Fruit fly (Drosophila melanogaster) whole organism, embryonic: Measurements from ENCODE around the gene CG32483.

Experiments
- B-H2 ChIP-seq: fragments of 200-800 bp; sonication (Bioruptor generic); optimal IDR thresholded peaks from 2 replicates; lab custom pipeline; 2018; ENCODE audit warnings: missing biosample characterization, mild to moderate bottlenecking, missing genetic modification characterization
- CG10959 ChIP-seq: fragments of 200-800 bp; sonication (Bioruptor generic); IDR thresholded peaks from 2 replicates; pipeline ENCODE4 v1.3.6; 2022; ENCODE audit warnings: missing biosample characterization, missing genetic modification characterization
- CG13123 ChIP-seq: fragments of 200-800 bp; sonication (Bioruptor generic); optimal IDR thresholded peaks from 2 replicates; lab custom pipeline; 2016; ENCODE audit warnings: missing biosample characterization, missing genetic modification characterization
- CG14050 ChIP-seq: fragments of 200-800 bp; sonication (Bioruptor generic); IDR thresholded peaks from 3 replicates; pipeline ENCODE4 v1.3.6; 2022; ENCODE audit warnings: missing biosample characterization, missing genetic modification characterization
- CG14710 ChIP-seq: fragments of 200-800 bp; sonication (Bioruptor generic); optimal IDR thresholded peaks from 3 replicates; lab custom pipeline; 2019; ENCODE audit warnings: missing biosample characterization, mild to moderate bottlenecking, missing genetic modification characterization, moderate library complexity
- CG14965 ChIP-seq: fragments of 200-800 bp; sonication (Bioruptor generic); optimal IDR thresholded peaks from 2 replicates; lab custom pipeline; 2016; ENCODE audit warnings: missing biosample characterization, missing genetic modification characterization, borderline replicate concordance
- CG1603 ChIP-seq: fragments of 200-800 bp; sonication (Bioruptor generic); optimal IDR thresholded peaks from 2 replicates; lab custom pipeline; 2019; ENCODE audit warnings: missing biosample characterization, mild to moderate bottlenecking, missing genetic modification characterization, moderate library complexity
- CG1647 ChIP-seq: fragments of 200-800 bp; sonication (Bioruptor generic); optimal IDR thresholded peaks from 3 replicates; lab custom pipeline; 2016; ENCODE audit warnings: missing biosample characterization, missing genetic modification characterization
- CG18476 ChIP-seq: fragments of 200-800 bp; sonication (Bioruptor generic); optimal IDR thresholded peaks from 2 replicates; lab custom pipeline; 2016; ENCODE audit warnings: missing biosample characterization, mild to moderate bottlenecking, missing genetic modification characterization
- CG18599 ChIP-seq: fragments of 200-800 bp; sonication (Bioruptor generic); optimal IDR thresholded peaks from 3 replicates; lab custom pipeline; 2017; ENCODE audit warnings: missing biosample characterization, missing genetic modification characterization, mild to moderate bottlenecking, moderate library complexity, missing genetic modification reagents
- CG30403 ChIP-seq: fragments of 200-800 bp; sonication (Bioruptor generic); optimal IDR thresholded peaks from 3 replicates; lab custom pipeline; 2016; ENCODE audit warnings: missing biosample characterization, missing genetic modification characterization
- CG3065 ChIP-seq: fragments of 200-800 bp; sonication (Bioruptor generic); optimal IDR thresholded peaks from 2 replicates; lab custom pipeline; 2016; ENCODE audit warnings: missing biosample characterization, missing genetic modification characterization
- CG31224 ChIP-seq: fragments of 200-800 bp; sonication (Bioruptor generic); IDR thresholded peaks from 2 replicates; pipeline ENCODE4 v1.3.6; 2022; ENCODE audit warnings: missing biosample characterization, missing genetic modification characterization
- CG33557 ChIP-seq: fragments of 200-800 bp; sonication (Bioruptor generic); optimal IDR thresholded peaks from 2 replicates; lab custom pipeline; 2019; ENCODE audit warnings: missing biosample characterization, mild to moderate bottlenecking, missing genetic modification characterization, moderate library complexity
- CG34376 ChIP-seq: fragments of 200-800 bp; sonication (Bioruptor generic); optimal IDR thresholded peaks from 2 replicates; lab custom pipeline; 2018; ENCODE audit warnings: missing biosample characterization, mild to moderate bottlenecking, missing genetic modification characterization
- CG3838 ChIP-seq: fragments of 200-800 bp; sonication (Bioruptor generic); optimal IDR thresholded peaks from 3 replicates; lab custom pipeline; 2016; ENCODE audit warnings: missing biosample characterization, missing genetic modification characterization
- CG42726 ChIP-seq: fragments of 200-800 bp; sonication (Bioruptor generic); IDR thresholded peaks from 2 replicates; pipeline ENCODE4 v1.3.6; 2022; ENCODE audit warnings: missing biosample characterization, missing genetic modification characterization; ENCODE audit not compliant: partially characterized antibody
- CG43689 ChIP-seq: fragments of 200-800 bp; sonication (Bioruptor generic); IDR thresholded peaks from 2 replicates; pipeline ENCODE4 v1.3.6; 2022; ENCODE audit warnings: missing biosample characterization, missing genetic modification characterization
- CG6683 ChIP-seq: fragments of 200-800 bp; sonication (Bioruptor generic); optimal IDR thresholded peaks from 2 replicates; lab custom pipeline; 2017; ENCODE audit warnings: missing biosample characterization, mild to moderate bottlenecking, missing genetic modification characterization, missing genetic modification reagents
- CG9609 ChIP-seq: fragments of 200-800 bp; sonication (Bioruptor generic); optimal IDR thresholded peaks from 3 replicates; lab custom pipeline; 2016; ENCODE audit warnings: missing biosample characterization, missing genetic modification characterization
- CrebB ChIP-seq: fragments of 200-800 bp; sonication (Bioruptor generic); optimal IDR thresholded peaks from 3 replicates; lab custom pipeline; 2018; ENCODE audit warnings: missing biosample characterization, mild to moderate bottlenecking, missing genetic modification characterization
- Deaf1 ChIP-seq: fragments of 200-800 bp; optimal IDR thresholded peaks from 3 replicates; lab custom pipeline; 2019; ENCODE audit warnings: missing biosample characterization, mild to moderate bottlenecking, missing genetic modification characterization, moderate library complexity
- Dip3 ChIP-seq: fragments of 200-800 bp; sonication (Bioruptor generic); optimal IDR thresholded peaks from 3 replicates; lab custom pipeline; 2016; ENCODE audit warnings: missing biosample characterization, missing genetic modification characterization
- Dll ChIP-seq: fragments of 200-800 bp; sonication (Bioruptor generic); IDR thresholded peaks from 4 replicates; pipeline ENCODE4 v1.3.6; 2022; ENCODE audit warnings: missing biosample characterization, missing genetic modification characterization; ENCODE audit not compliant: partially characterized antibody
- GATAe ChIP-seq: fragments of 200-800 bp; sonication (Bioruptor generic); conservative IDR thresholded peaks from 2 replicates; pipeline ENCODE4 v1.3.6; 2022; ENCODE audit warnings: missing biosample characterization, missing genetic modification characterization
- Hr78 ChIP-seq, 2 experiments: fragments of 200-800 bp in 1 of 2; fragments of >200 bp in 1 of 2; sonication (Bioruptor generic) in 1 of 2; optimal IDR thresholded peaks; 2 replicates each; lab custom pipeline; 2017 to 2019; ENCODE audit warnings: missing biosample characterization in 2 of 2, missing genetic modification characterization in 2 of 2, mild to moderate bottlenecking in 1 of 2, moderate library complexity in 1 of 2
- Lim3 ChIP-seq: fragments of 200-800 bp; sonication (Bioruptor generic); IDR thresholded peaks from 2 replicates; pipeline ENCODE4 v1.3.6; 2022; ENCODE audit warnings: missing biosample characterization, missing genetic modification characterization
- MESR4 ChIP-seq: fragments of 200-800 bp; sonication (Bioruptor generic); optimal IDR thresholded peaks from 2 replicates; lab custom pipeline; 2018; ENCODE audit warnings: missing biosample characterization, mild to moderate bottlenecking, missing genetic modification characterization, moderate library complexity
- Mad ChIP-seq: fragments of 200-800 bp; sonication (Bioruptor generic); optimal IDR thresholded peaks from 2 replicates; lab custom pipeline; 2016; ENCODE audit warnings: missing biosample characterization, missing genetic modification characterization
- Myb ChIP-seq: fragments of 200-800 bp; sonication (Bioruptor generic); optimal IDR thresholded peaks from 2 replicates; lab custom pipeline; 2016; ENCODE audit warnings: missing biosample characterization, missing genetic modification characterization
- NFAT ChIP-seq: fragments of 200-800 bp; sonication (Bioruptor generic); IDR thresholded peaks from 2 replicates; pipeline ENCODE4 v1.3.6; 2022; ENCODE audit warnings: missing biosample characterization, missing genetic modification characterization
- Nf-YC ChIP-seq: fragments of 200-800 bp; optimal IDR thresholded peaks from 3 replicates; lab custom pipeline; 2019; ENCODE audit warnings: missing biosample characterization, mild to moderate bottlenecking, missing genetic modification characterization, moderate library complexity
- NfI ChIP-seq: fragments of 200-800 bp; sonication (Bioruptor generic); optimal IDR thresholded peaks from 3 replicates; lab custom pipeline; 2018; ENCODE audit warnings: missing biosample characterization, mild to moderate bottlenecking, missing genetic modification characterization, moderate library complexity
- Sry-β ChIP-seq: fragments of 200-800 bp; sonication (Bioruptor generic); optimal IDR thresholded peaks from 2 replicates; lab custom pipeline; 2018; ENCODE audit warnings: missing biosample characterization, mild to moderate bottlenecking, missing genetic modification characterization, moderate library complexity
- Xbp1 ChIP-seq: fragments of 200-800 bp; sonication (Bioruptor generic); optimal IDR thresholded peaks from 3 replicates; lab custom pipeline; 2016; ENCODE audit warnings: missing biosample characterization, mild to moderate bottlenecking, missing genetic modification characterization
- az2 ChIP-seq: fragments of 200-800 bp; sonication (Bioruptor generic); optimal IDR thresholded peaks from 3 replicates; lab custom pipeline; 2016; ENCODE audit warnings: missing biosample characterization, missing genetic modification characterization
- cas ChIP-seq: fragments of 200-800 bp; sonication (Bioruptor generic); IDR thresholded peaks from 2 replicates; pipeline ENCODE4 v1.3.6; 2022; ENCODE audit warnings: missing biosample characterization, missing genetic modification characterization
- fd64A ChIP-seq: fragments of 200-800 bp; sonication (Bioruptor generic); optimal IDR thresholded peaks from 3 replicates; lab custom pipeline; 2018; ENCODE audit warnings: missing biosample characterization, mild to moderate bottlenecking, missing genetic modification characterization
- fd96Cb ChIP-seq: fragments of 200-800 bp; sonication (Bioruptor generic); optimal IDR thresholded peaks from 2 replicates; lab custom pipeline; 2018; ENCODE audit warnings: missing biosample characterization, mild to moderate bottlenecking, missing genetic modification characterization, moderate library complexity
- ftz-f1 ChIP-seq: fragments of 200-800 bp; sonication (Bioruptor generic); optimal IDR thresholded peaks from 2 replicates; lab custom pipeline; 2016; ENCODE audit warnings: missing biosample characterization, missing genetic modification characterization
- ham ChIP-seq: fragments of 200-800 bp; sonication (Bioruptor generic); IDR thresholded peaks from 2 replicates; pipeline ENCODE4 v1.3.6; 2022; ENCODE audit warnings: missing biosample characterization, missing genetic modification characterization
- hbn ChIP-seq: fragments of 200-800 bp; sonication (Bioruptor generic); IDR thresholded peaks from 2 replicates; pipeline ENCODE4 v1.3.6; 2022; ENCODE audit warnings: missing biosample characterization, missing genetic modification characterization; ENCODE audit not compliant: partially characterized antibody
- kni ChIP-seq: fragments of 200-800 bp; sonication (Bioruptor generic); optimal IDR thresholded peaks from 3 replicates; lab custom pipeline; 2017; ENCODE audit warnings: mild to moderate bottlenecking, missing biosample characterization, missing genetic modification reagents, missing genetic modification characterization
- lbe ChIP-seq: fragments of 200-800 bp; sonication (Bioruptor generic); optimal IDR thresholded peaks from 2 replicates; lab custom pipeline; 2016; ENCODE audit warnings: missing biosample characterization, mild to moderate bottlenecking, missing genetic modification characterization
- oc ChIP-seq: fragments of 200-800 bp; sonication (Bioruptor generic); optimal IDR thresholded peaks from 2 replicates; lab custom pipeline; 2018; ENCODE audit warnings: missing biosample characterization, mild to moderate bottlenecking, missing genetic modification characterization, moderate library complexity
- pb ChIP-seq: fragments of 200-800 bp; sonication (Bioruptor generic); optimal IDR thresholded peaks from 3 replicates; lab custom pipeline; 2016; ENCODE audit warnings: missing biosample characterization, missing genetic modification characterization
- pnt ChIP-seq: fragments of 200-800 bp; sonication (Bioruptor generic); optimal IDR thresholded peaks from 3 replicates; lab custom pipeline; 2016; ENCODE audit warnings: missing biosample characterization, missing genetic modification characterization
- ssp ChIP-seq: fragments of 200-800 bp; sonication (Bioruptor generic); IDR thresholded peaks from 2 replicates; pipeline ENCODE4 v1.3.6; 2022; ENCODE audit warnings: missing biosample characterization, missing genetic modification characterization
- zen ChIP-seq: fragments of 200-800 bp; sonication (Bioruptor generic); optimal IDR thresholded peaks from 3 replicates; lab custom pipeline; 2018; ENCODE audit warnings: missing biosample characterization, mild to moderate bottlenecking, missing genetic modification characterization, moderate library complexity

CG32483 gene

DNA sequence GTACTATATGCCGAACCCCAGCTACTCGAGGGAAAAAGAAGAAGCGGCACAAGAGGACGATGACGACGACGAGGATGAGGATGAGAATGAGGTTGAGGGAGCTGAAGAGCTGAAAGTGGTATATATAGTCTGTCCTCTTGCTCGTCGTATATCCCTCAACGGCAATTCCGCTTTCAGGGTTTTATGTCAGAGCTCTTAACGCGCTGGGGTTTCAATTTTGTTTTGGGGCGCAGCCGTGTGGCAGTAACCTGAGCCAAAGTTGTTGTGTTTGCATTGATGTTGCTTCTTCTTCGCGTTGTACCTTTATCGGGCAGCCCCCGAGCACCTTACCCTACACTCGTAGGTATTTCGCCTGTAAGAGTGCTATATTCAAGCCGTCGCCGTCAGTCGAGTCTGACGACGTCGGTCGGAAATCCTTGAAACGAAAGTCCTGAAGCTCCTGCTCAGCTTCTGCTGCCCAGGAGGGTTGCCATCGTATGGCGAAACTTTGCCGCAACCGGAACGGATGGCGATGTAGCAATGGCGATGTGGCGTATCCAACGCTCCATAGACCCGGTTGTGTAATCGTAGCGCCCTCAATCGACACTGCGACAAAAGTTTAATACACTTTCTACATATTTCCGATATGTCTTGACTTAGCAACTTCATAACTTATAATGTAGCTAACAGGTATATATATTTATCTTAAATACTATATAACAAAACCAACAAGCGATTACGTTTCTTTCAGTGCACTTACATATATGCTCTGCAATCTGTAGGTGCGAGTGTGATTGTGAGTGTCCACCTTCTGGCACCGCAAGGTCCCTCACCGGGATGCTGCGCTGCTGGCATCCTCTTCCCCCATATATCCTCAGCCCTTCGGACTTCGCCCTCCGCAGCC lies 15.0 kb upstream of the CG32483 start (continued):
- TF ChIP-seq CG14710 (tag; lab: Kevin White, UChicago) (peak; percentile 15), Dll (GFP tag; lab: Robert Waterston, UW) (no peak), CrebB (tag; lab: Kevin White, UChicago) (no peak), pnt (GFP tag; lab: Kevin White, UChicago) (no peak), CG18599 (GFP tag; lab: Kevin White, UChicago) (peak; percentile 63), CG43689 (GFP tag; lab: Robert Waterston, UW) (no peak), CG13123 (GFP tag; lab: Kevin White, UChicago) (no peak), kni (GFP tag; lab: Kevin White, UChicago) (no peak), oc (tag; lab: Kevin White, UChicago) (no peak), pb (no peak), CG34376 (no peak), CG30403 (GFP tag; lab: Kevin White, UChicago) (no peak), GATAe (GFP tag; lab: Robert Waterston, UW) (no peak), Nf-YC (tag; lab: Kevin White, UChicago) (no peak), Sry-β (no peak), NfI (no peak), CG9609 (GFP tag; lab: Kevin White, UChicago) (no peak), Hr78 (GFP tag; optimal IDR thresholded peaks at IDR 0.05; lab: Kevin White, UChicago) (no peak), ftz-f1 (GFP tag; lab: Kevin White, UChicago) (no peak), CG31224 (no peak), B-H2 (no peak), MESR4 (GFP tag; lab: Kevin White, UChicago) (no peak), CG1603 (tag; lab: Kevin White, UChicago) (peak; percentile 38), az2 (GFP tag; lab: Kevin White, UChicago) (peak; percentile 31), Lim3 (GFP tag; lab: Robert Waterston, UW) (no peak), ham (GFP tag; lab: Robert Waterston, UW) (no peak), CG3065 (GFP tag; lab: Kevin White, UChicago) (no peak), ssp (GFP tag; lab: Robert Waterston, UW) (no peak), NFAT (GFP tag; lab: Robert Waterston, UW) (no peak), CG10959 (GFP tag; lab: Robert Waterston, UW) (no peak), CG3838 (GFP tag; lab: Kevin White, UChicago) (no peak), lbe (no peak), CG42726 (GFP tag; lab: Robert Waterston, UW) (no peak), cas (no peak), Dip3 (GFP tag; lab: Kevin White, UChicago) (no peak), Deaf1 (tag; lab: Kevin White, UChicago) (no peak), fd96Cb (tag; lab: Kevin White, UChicago) (peak; percentile 28), Mad (GFP tag; lab: Kevin White, UChicago) (no peak), Xbp1 (GFP tag; lab: Kevin White, UChicago) (peak; percentile 30), hbn (GFP tag; lab: Robert Waterston, UW) (no peak), CG1647 (GFP tag; lab: Kevin White, UChicago) (no peak), CG33557 (GFP tag; lab: Kevin White, UChicago) (no peak), CG6683 (GFP tag; lab: Kevin White, UChicago) (no peak), CG14965 (GFP tag; lab: Kevin White, UChicago) (no peak), zen (tag; lab: Kevin White, UChicago) (no peak), fd64A (no peak), CG14050 (GFP tag; lab: Robert Waterston, UW) (no peak), Myb (no peak), CG18476 (no peak)
